Fruit fly (Drosophila melanogaster) whole organism, embryonic: ENCODE data around the gene CG11768.

Experiments
- ATbp ChIP-seq: fragments of 200-800 bp; sonication (Bioruptor generic); optimal IDR thresholded peaks from 2 replicates; lab custom pipeline; 2017; ENCODE audit warnings: missing biosample characterization, mild to moderate bottlenecking, missing genetic modification characterization, missing genetic modification reagents
- Ada2b ChIP-seq: fragments of 200-800 bp; sonication (Bioruptor generic); IDR thresholded peaks from 2 replicates; pipeline ENCODE4 v1.3.6; 2022; ENCODE audit warnings: missing biosample characterization, missing genetic modification characterization
- CG11695 ChIP-seq: fragments of 200-800 bp; sonication (Bioruptor generic); IDR thresholded peaks from 3 replicates; pipeline ENCODE4 v1.3.6; 2022; ENCODE audit warnings: missing biosample characterization, missing genetic modification characterization
- CG13287 ChIP-seq: fragments of 200-800 bp; sonication (Bioruptor generic); IDR thresholded peaks from 2 replicates; pipeline ENCODE4 v1.3.6; 2022; ENCODE audit warnings: missing biosample characterization, missing genetic modification characterization; ENCODE audit not compliant: partially characterized antibody
- CG14441 ChIP-seq: fragments of 200-800 bp; sonication (Bioruptor generic); IDR thresholded peaks from 2 replicates; pipeline ENCODE4 v1.3.6; 2022; ENCODE audit warnings: missing biosample characterization, missing genetic modification characterization
- CG14710 ChIP-seq: fragments of 200-800 bp; sonication (Bioruptor generic); optimal IDR thresholded peaks from 3 replicates; lab custom pipeline; 2019; ENCODE audit warnings: missing biosample characterization, mild to moderate bottlenecking, missing genetic modification characterization, moderate library complexity
- CG15269 ChIP-seq: fragments of 200-800 bp; sonication (Bioruptor generic); optimal IDR thresholded peaks from 2 replicates; lab custom pipeline; 2018; ENCODE audit warnings: missing biosample characterization, mild to moderate bottlenecking, missing genetic modification characterization, moderate library complexity
- CG15696 ChIP-seq: fragments of 200-800 bp; sonication (Bioruptor generic); optimal IDR thresholded peaks from 2 replicates; lab custom pipeline; 2019; ENCODE audit warnings: missing biosample characterization, mild to moderate bottlenecking, missing genetic modification characterization, moderate library complexity
- CG1647 ChIP-seq: fragments of 200-800 bp; sonication (Bioruptor generic); optimal IDR thresholded peaks from 3 replicates; lab custom pipeline; 2016; ENCODE audit warnings: missing biosample characterization, missing genetic modification characterization
- CG16813 ChIP-seq: fragments of 200-800 bp; sonication (Bioruptor generic); IDR thresholded peaks from 3 replicates; pipeline ENCODE4 v1.3.6; 2022; ENCODE audit warnings: missing biosample characterization, missing genetic modification characterization; ENCODE audit not compliant: partially characterized antibody
- CG18764 ChIP-seq: fragments of 200-800 bp; sonication (Bioruptor generic); optimal IDR thresholded peaks from 3 replicates; lab custom pipeline; 2016; ENCODE audit warnings: missing biosample characterization, missing genetic modification characterization
- CG2875 ChIP-seq: fragments of 200-800 bp; sonication (Bioruptor generic); optimal IDR thresholded peaks from 2 replicates; lab custom pipeline; 2017; ENCODE audit warnings: missing biosample characterization, mild to moderate bottlenecking, missing genetic modification characterization, missing genetic modification reagents
- CG32532 ChIP-seq: fragments of 200-800 bp; sonication (Bioruptor generic); IDR thresholded peaks from 2 replicates; pipeline ENCODE4 v1.3.6; 2022; ENCODE audit warnings: missing biosample characterization, missing genetic modification characterization
- CG33557 ChIP-seq: fragments of 200-800 bp; sonication (Bioruptor generic); optimal IDR thresholded peaks from 2 replicates; lab custom pipeline; 2019; ENCODE audit warnings: missing biosample characterization, mild to moderate bottlenecking, missing genetic modification characterization, moderate library complexity
- CG6791 ChIP-seq: fragments of 200-800 bp; sonication (Bioruptor generic); IDR thresholded peaks from 3 replicates; pipeline ENCODE4 v1.3.6; 2022; ENCODE audit warnings: missing biosample characterization, missing genetic modification characterization; ENCODE audit not compliant: partially characterized antibody
- CG7786 ChIP-seq: fragments of 200-800 bp; sonication (Bioruptor generic); optimal IDR thresholded peaks from 2 replicates; lab custom pipeline; 2016; ENCODE audit warnings: missing biosample characterization, missing genetic modification characterization
- CG7839 ChIP-seq: fragments of 200-800 bp; sonication (Bioruptor generic); optimal IDR thresholded peaks from 3 replicates; lab custom pipeline; 2018; ENCODE audit warnings: missing biosample characterization, mild to moderate bottlenecking, missing genetic modification characterization, moderate library complexity
- CG7928 ChIP-seq: fragments of 200-800 bp; sonication (Bioruptor generic); optimal IDR thresholded peaks from 2 replicates; lab custom pipeline; 2017; ENCODE audit warnings: missing biosample characterization, mild to moderate bottlenecking, missing genetic modification characterization
- CG8290 ChIP-seq, 3 experiments: fragments of 200-800 bp; sonication (Bioruptor generic); optimal IDR thresholded peaks; 2 replicates each; lab custom pipeline; 2016 to 2019; ENCODE audit warnings: missing biosample characterization in 3 of 3, missing genetic modification characterization in 3 of 3, mild to moderate bottlenecking in 2 of 3, moderate library complexity in 1 of 3
- Dip3 ChIP-seq: fragments of 200-800 bp; sonication (Bioruptor generic); optimal IDR thresholded peaks from 3 replicates; lab custom pipeline; 2016; ENCODE audit warnings: missing biosample characterization, missing genetic modification characterization
- Doc2 ChIP-seq: fragments of 200-800 bp; sonication (Bioruptor generic); IDR thresholded peaks from 2 replicates; pipeline ENCODE4 v1.3.6; 2022; ENCODE audit warnings: missing biosample characterization, missing genetic modification characterization
- E2f1 ChIP-seq: fragments of 200-800 bp; sonication (Bioruptor generic); IDR thresholded peaks from 2 replicates; pipeline ENCODE4 v1.3.6; 2022; ENCODE audit warnings: missing biosample characterization, missing genetic modification characterization
- Eip74EF ChIP-seq, 2 experiments: fragments of 200-800 bp in 1 of 2; fragments of >200 bp in 1 of 2; sonication (Bioruptor generic) in 1 of 2; optimal IDR thresholded peaks; 2 replicates each; lab custom pipeline; 2017 to 2019; ENCODE audit warnings: missing biosample characterization in 2 of 2, missing genetic modification characterization in 2 of 2, mild to moderate bottlenecking in 1 of 2, moderate library complexity in 1 of 2
- Hr78 ChIP-seq, 2 experiments: fragments of 200-800 bp in 1 of 2; fragments of >200 bp in 1 of 2; sonication (Bioruptor generic) in 1 of 2; optimal IDR thresholded peaks; 2 replicates each; lab custom pipeline; 2017 to 2019; ENCODE audit warnings: missing biosample characterization in 2 of 2, missing genetic modification characterization in 2 of 2, mild to moderate bottlenecking in 1 of 2, moderate library complexity in 1 of 2
- Hsf ChIP-seq: fragments of 200-800 bp; sonication (Bioruptor generic); optimal IDR thresholded peaks from 3 replicates; lab custom pipeline; 2016; ENCODE audit warnings: missing biosample characterization, missing genetic modification characterization
- Mad ChIP-seq: fragments of 200-800 bp; sonication (Bioruptor generic); optimal IDR thresholded peaks from 2 replicates; lab custom pipeline; 2016; ENCODE audit warnings: missing biosample characterization, missing genetic modification characterization
- Mrtf ChIP-seq: fragments of 200-800 bp; sonication (Bioruptor generic); IDR thresholded peaks from 3 replicates; pipeline ENCODE4 v1.3.6; 2022; ENCODE audit warnings: missing biosample characterization, missing genetic modification characterization
- Oli ChIP-seq: fragments of 200-800 bp; sonication (Bioruptor generic); optimal IDR thresholded peaks from 2 replicates; lab custom pipeline; 2018; ENCODE audit warnings: missing biosample characterization, mild to moderate bottlenecking, missing genetic modification characterization, moderate library complexity
- Ravus ChIP-seq: fragments of 200-800 bp; sonication (Bioruptor generic); IDR thresholded peaks from 2 replicates; pipeline ENCODE4 v1.3.6; 2022; ENCODE audit warnings: missing biosample characterization, missing genetic modification characterization
- Rfx ChIP-seq: fragments of 200-800 bp; sonication (Bioruptor generic); IDR thresholded peaks from 2 replicates; pipeline ENCODE4 v1.3.6; 2022; ENCODE audit warnings: missing biosample characterization, missing genetic modification characterization
- Sox102F ChIP-seq: fragments of 200-800 bp; sonication (Bioruptor generic); optimal IDR thresholded peaks from 2 replicates; lab custom pipeline; 2018; ENCODE audit warnings: missing biosample characterization, mild to moderate bottlenecking, missing genetic modification characterization, moderate library complexity
- bab2 ChIP-seq: fragments of 200-800 bp; sonication (Bioruptor generic); optimal IDR thresholded peaks from 2 replicates; lab custom pipeline; 2016; ENCODE audit warnings: missing biosample characterization, missing genetic modification characterization
- chm ChIP-seq: fragments of 200-800 bp; sonication (Bioruptor generic); IDR thresholded peaks from 2 replicates; pipeline ENCODE4 v1.3.6; 2022; ENCODE audit warnings: missing biosample characterization, missing genetic modification characterization
- ci ChIP-seq: fragments of 200-800 bp; sonication (Bioruptor generic); IDR thresholded peaks from 3 replicates; pipeline ENCODE4 v1.3.6; 2022; ENCODE audit warnings: missing biosample characterization, missing genetic modification characterization
- disco-r ChIP-seq: fragments of 200-800 bp; sonication (Bioruptor generic); optimal IDR thresholded peaks from 2 replicates; lab custom pipeline; 2016; ENCODE audit warnings: missing biosample characterization, missing genetic modification characterization
- dmrt99B ChIP-seq: fragments of 200-800 bp; sonication (Bioruptor generic); optimal IDR thresholded peaks from 2 replicates; lab custom pipeline; 2018; ENCODE audit warnings: missing biosample characterization, mild to moderate bottlenecking, missing genetic modification characterization, moderate library complexity
- esg ChIP-seq: fragments of 200-800 bp; sonication (Bioruptor generic); conservative IDR thresholded peaks from 2 replicates; pipeline ENCODE4 v1.3.6; 2022; ENCODE audit warnings: missing biosample characterization, missing genetic modification characterization
- kni ChIP-seq: fragments of 200-800 bp; sonication (Bioruptor generic); optimal IDR thresholded peaks from 3 replicates; lab custom pipeline; 2017; ENCODE audit warnings: mild to moderate bottlenecking, missing biosample characterization, missing genetic modification reagents, missing genetic modification characterization
- otp ChIP-seq: fragments of 200-800 bp; sonication (Bioruptor generic); IDR thresholded peaks from 3 replicates; pipeline ENCODE4, ENCODE4 v1.3.6; 2022; ENCODE audit warnings: missing biosample characterization, missing genetic modification characterization
- pnt ChIP-seq: fragments of 200-800 bp; sonication (Bioruptor generic); optimal IDR thresholded peaks from 3 replicates; lab custom pipeline; 2016; ENCODE audit warnings: missing biosample characterization, missing genetic modification characterization
- sens ChIP-seq: fragments of 200-800 bp; sonication (Bioruptor generic); peaks from one replicate; lab custom pipeline; 2016; ENCODE audit warnings: missing biosample characterization, missing genetic modification characterization
- slbo ChIP-seq: fragments of 200-800 bp; sonication (Bioruptor generic); IDR thresholded peaks from 2 replicates; pipeline ENCODE4 v1.3.6; 2022; ENCODE audit warnings: missing biosample characterization, missing genetic modification characterization
- slp2 ChIP-seq: fragments of 200-800 bp; sonication (Bioruptor generic); optimal IDR thresholded peaks from 2 replicates; lab custom pipeline; 2016; ENCODE audit warnings: missing biosample characterization, missing genetic modification characterization
- tio ChIP-seq: fragments of 200-800 bp; sonication (Bioruptor generic); optimal IDR thresholded peaks from 2 replicates; lab custom pipeline; 2017; ENCODE audit warnings: missing biosample characterization, missing genetic modification characterization, inconsistent platforms
- unpg ChIP-seq: fragments of 200-800 bp; sonication (Bioruptor generic); optimal IDR thresholded peaks from 3 replicates; lab custom pipeline; 2018; ENCODE audit warnings: missing biosample characterization, mild to moderate bottlenecking, missing genetic modification characterization, moderate library complexity
- vnd ChIP-seq: fragments of 200-800 bp; sonication (Bioruptor generic); IDR thresholded peaks from 3 replicates; pipeline ENCODE4 v1.3.6; 2022; ENCODE audit warnings: missing biosample characterization, missing genetic modification characterization; ENCODE audit not compliant: partially characterized antibody
- wdn ChIP-seq: fragments of 200-800 bp; sonication (Bioruptor generic); IDR thresholded peaks from 2 replicates; pipeline ENCODE4 v1.3.6; 2022; ENCODE audit warnings: missing biosample characterization, missing genetic modification characterization
- zf30C ChIP-seq: fragments of 200-800 bp; sonication (Bioruptor generic); optimal IDR thresholded peaks from 3 replicates; lab custom pipeline; 2018; ENCODE audit warnings: missing biosample characterization, mild to moderate bottlenecking, missing genetic modification characterization

CG11768 gene

dm6 chr3R:8812342-8812966 lies 44.5 kb upstream of the CG11768 start (continued):
- peak; percentile 32; the same call in 1 of the 2 replicates for TF ChIP-seq esg (GFP tag; lab: Robert Waterston, UW)
- no peak; the same call in 2 of the 3 replicates for TF ChIP-seq CG11695 (GFP tag; lab: Robert Waterston, UW)
- TF ChIP-seq CG7928 (GFP tag; lab: Kevin White, UChicago) = no peak
- peak; percentile 36 for TF ChIP-seq CG7786 (GFP tag; lab: Kevin White, UChicago)
- no peak for TF ChIP-seq Mad (GFP tag; lab: Kevin White, UChicago)
- TF ChIP-seq bab2 = peak; percentile 56
- peak; percentile 92 for TF ChIP-seq sens
- no peak for TF ChIP-seq vnd (GFP tag; lab: Robert Waterston, UW)
- peak; percentile 73; the same call in 1 of the 2 replicates for TF ChIP-seq chm (GFP tag; lab: Robert Waterston, UW)
- no peak for TF ChIP-seq CG2875 (GFP tag; lab: Kevin White, UChicago)
- TF ChIP-seq CG14710 (tag; lab: Kevin White, UChicago) = peak; percentile 32
- TF ChIP-seq Ravus (GFP tag; lab: Robert Waterston, UW) = no peak
- peak; percentile 70 for TF ChIP-seq CG14441 (GFP tag; lab: Robert Waterston, UW)
- peak; percentile 73; the same call in 2 of the 3 replicates for TF ChIP-seq ci (GFP tag; lab: Robert Waterston, UW)
- TF ChIP-seq Oli = peak; percentile 16
- no peak for TF ChIP-seq CG8290 (GFP tag; optimal IDR thresholded peaks at IDR 0.05; lab: Kevin White, UChicago)
- peak in 1 of 2 experiments; percentile 23 for TF ChIP-seq CG8290 (tag; optimal IDR thresholded peaks at IDR 0.05; lab: Kevin White, UChicago)
- TF ChIP-seq Eip74EF (GFP tag; optimal IDR thresholded peaks at IDR 0.05; lab: Kevin White, UChicago) = no peak
- peak; percentile 46 for TF ChIP-seq tio (GFP tag; lab: Kevin White, UChicago)
- TF ChIP-seq CG1647 (GFP tag; lab: Kevin White, UChicago) = peak; percentile 18
- TF ChIP-seq disco-r (GFP tag; lab: Kevin White, UChicago) = no peak
- 0 out of 3 replicates have a peak, but pooled peaks have one; percentile 24 for TF ChIP-seq otp (GFP tag; lab: Robert Waterston, UW)
- peak; percentile 49; the same call in 1 of the 2 replicates for TF ChIP-seq E2f1 (GFP tag; lab: Robert Waterston, UW)
- peak; percentile 44 for TF ChIP-seq ATbp (GFP tag; lab: Kevin White, UChicago)
- TF ChIP-seq Rfx (GFP tag; lab: Robert Waterston, UW) = peak; percentile 71; the same call in 1 of the 2 replicates
- peak; percentile 63 for TF ChIP-seq CG15269 (tag; lab: Kevin White, UChicago)
- peak; percentile 10 for TF ChIP-seq CG18764 (GFP tag; lab: Kevin White, UChicago)
- TF ChIP-seq CG7839 (tag; lab: Kevin White, UChicago) = peak; percentile 53
- TF ChIP-seq slbo (GFP tag; lab: Robert Waterston, UW) = peak; percentile 67
- peak; percentile 13 for TF ChIP-seq Dip3 (GFP tag; lab: Kevin White, UChicago)
- peak; percentile 17 for TF ChIP-seq slp2
- TF ChIP-seq unpg = peak; percentile 40
- no peak for TF ChIP-seq CG16813 (GFP tag; lab: Robert Waterston, UW)
- TF ChIP-seq Ada2b (GFP tag; lab: Robert Waterston, UW) = peak; percentile 51
- peak; percentile 67 for TF ChIP-seq CG32532 (GFP tag; lab: Robert Waterston, UW)
- peak; percentile 67 for TF ChIP-seq Sox102F
- peak in 1 of 2 experiments; percentile 36 for TF ChIP-seq Hr78 (GFP tag; optimal IDR thresholded peaks at IDR 0.05; lab: Kevin White, UChicago)
- TF ChIP-seq CG33557 (GFP tag; lab: Kevin White, UChicago) = no peak
- peak; percentile 69 for TF ChIP-seq dmrt99B (tag; lab: Kevin White, UChicago)
- TF ChIP-seq wdn (GFP tag; lab: Robert Waterston, UW) = 0 out of 2 replicates have a peak, but pooled peaks have one; percentile 24
- TF ChIP-seq CG6791 = no peak
- peak; percentile 33; the same call in 1 of the 3 replicates for TF ChIP-seq Mrtf (GFP tag; lab: Robert Waterston, UW)
- TF ChIP-seq zf30C = no peak
- no peak for TF ChIP-seq CG13287 (GFP tag; lab: Robert Waterston, UW)
- TF ChIP-seq Hsf (GFP tag; lab: Kevin White, UChicago) = peak; percentile 54
- peak; percentile 17 for TF ChIP-seq pnt (GFP tag; lab: Kevin White, UChicago)
- peak; percentile 52 for TF ChIP-seq kni
- no peak for TF ChIP-seq CG15696
- TF ChIP-seq Doc2 = no peak
